Worm (Caenorhabditis elegans) whole organism, late embryonic: ENCODE results near the gene bed-3.

Source experiments
- C08G9.2 ChIP-seq: sonication (generic microtip); optimal IDR thresholded peaks from 2 replicates; lab custom pipeline; 2016; ENCODE audit warnings: mild to moderate bottlenecking, missing genetic modification characterization, moderate library complexity, missing compliant biosample characterization
- C38D4.7 ChIP-seq: fragments of 200-800 bp; sonication (Bioruptor generic); optimal IDR thresholded peaks from 2 replicates; lab custom pipeline; 2018; ENCODE audit warnings: mild to moderate bottlenecking, missing genetic modification characterization, moderate library complexity, missing compliant biosample characterization
- K02D7.2 ChIP-seq: sonication (generic microtip); optimal IDR thresholded peaks from 2 replicates; lab custom pipeline; 2017; ENCODE audit warnings: mild to moderate bottlenecking, missing genetic modification characterization, missing compliant biosample characterization
- T23F11.4 ChIP-seq: fragments of 200-800 bp; sonication (Bioruptor generic); optimal IDR thresholded peaks from 2 replicates; lab custom pipeline; 2018; ENCODE audit warnings: mild to moderate bottlenecking, missing genetic modification characterization, missing compliant biosample characterization
- Y22D7AL.16 ChIP-seq: sonication (generic microtip); optimal IDR thresholded peaks from 2 replicates; lab custom pipeline; 2016; ENCODE audit warnings: missing genetic modification characterization, missing compliant biosample characterization
- ama-1 ChIP-seq: fragments of 150-350 bp; optimal IDR thresholded peaks from 2 replicates; lab custom pipeline; 2014
- ceh-14 ChIP-seq: sonication (generic microtip); optimal IDR thresholded peaks from 2 replicates; lab custom pipeline; 2016; ENCODE audit warnings: missing genotype, missing genetic modification characterization, missing compliant biosample characterization
- ceh-18 ChIP-seq: sonication (generic microtip); optimal IDR thresholded peaks from 2 replicates; lab custom pipeline; 2016; ENCODE audit warnings: missing genetic modification characterization, missing compliant biosample characterization
- ceh-19 ChIP-seq: fragments of 200-800 bp; sonication (Bioruptor generic); optimal IDR thresholded peaks from 2 replicates; lab custom pipeline; 2018; ENCODE audit warnings: mild to moderate bottlenecking, missing genetic modification characterization, missing compliant biosample characterization
- ceh-9 ChIP-seq: sonication (generic microtip); optimal IDR thresholded peaks from 2 replicates; lab custom pipeline; 2016; ENCODE audit warnings: mild to moderate bottlenecking, missing genetic modification characterization, inconsistent platforms, missing compliant biosample characterization
- dmd-4 ChIP-seq: sonication (generic microtip); optimal IDR thresholded peaks from 2 replicates; lab custom pipeline; 2016; ENCODE audit warnings: borderline replicate concordance, missing genetic modification characterization, missing compliant biosample characterization
- dve-1 ChIP-seq: sonication (generic microtip); optimal IDR thresholded peaks from 2 replicates; lab custom pipeline; 2017; ENCODE audit warnings: antibody characterized with exemption, mild to moderate bottlenecking, missing genetic modification characterization, missing compliant biosample characterization
- eyg-1 ChIP-seq: sonication (generic microtip); optimal IDR thresholded peaks from 2 replicates; lab custom pipeline; 2016; ENCODE audit warnings: missing genotype, missing genetic modification characterization, missing compliant biosample characterization
- hlh-13 ChIP-seq: fragments of 200-800 bp; sonication (Bioruptor generic); optimal IDR thresholded peaks from 2 replicates; lab custom pipeline; 2018; ENCODE audit warnings: mild to moderate bottlenecking, missing genetic modification characterization, missing compliant biosample characterization
- hlh-8 ChIP-seq: sonication (generic microtip); optimal IDR thresholded peaks from 2 replicates; lab custom pipeline; 2016; ENCODE audit warnings: missing genotype, missing genetic modification characterization, missing compliant biosample characterization
- lim-6 ChIP-seq: sonication (generic microtip); optimal IDR thresholded peaks from 2 replicates; lab custom pipeline; 2016; ENCODE audit warnings: missing genetic modification characterization, missing compliant biosample characterization
- lin-11 ChIP-seq: fragments of 200-800 bp; sonication (Bioruptor generic); optimal IDR thresholded peaks from 2 replicates; lab custom pipeline; 2018; ENCODE audit warnings: mild to moderate bottlenecking, missing genetic modification characterization, missing compliant biosample characterization
- madf-2 ChIP-seq: sonication (generic microtip); optimal IDR thresholded peaks from 2 replicates; lab custom pipeline; 2017; ENCODE audit warnings: missing genetic modification characterization, missing compliant biosample characterization
- nfya-1 ChIP-seq: sonication (generic microtip); optimal IDR thresholded peaks from 2 replicates; lab custom pipeline; 2017; ENCODE audit warnings: missing genetic modification characterization, mild to moderate bottlenecking, missing compliant biosample characterization, antibody characterized with exemption, moderate library complexity
- npax-4 ChIP-seq: sonication (generic microtip); optimal IDR thresholded peaks from 2 replicates; lab custom pipeline; 2016; ENCODE audit warnings: missing genetic modification characterization, missing compliant biosample characterization
- pag-3 ChIP-seq: sonication (generic microtip); optimal IDR thresholded peaks from 2 replicates; lab custom pipeline; 2016; ENCODE audit warnings: missing compliant biosample characterization, missing genetic modification characterization, borderline replicate concordance
- pat-9 ChIP-seq: fragments of 200-800 bp; sonication (Bioruptor generic); optimal IDR thresholded peaks from 2 replicates; lab custom pipeline; 2018; ENCODE audit warnings: mild to moderate bottlenecking, missing genetic modification characterization, moderate library complexity, missing compliant biosample characterization
- pax-1 ChIP-seq: fragments of 150-350 bp; optimal IDR thresholded peaks from 2 replicates; lab custom pipeline; 2014; ENCODE audit warnings: missing biosample characterization, missing genetic modification characterization
- pha-4 ChIP-seq: fragments of 150-350 bp; optimal IDR thresholded peaks from 2 replicates; lab custom pipeline; 2018; ENCODE audit warnings: missing biosample characterization, missing genetic modification reagents, missing genetic modification characterization
- pros-1 ChIP-seq: fragments of 150-350 bp; optimal IDR thresholded peaks from 2 replicates; lab custom pipeline; 2014; ENCODE audit warnings: missing biosample characterization, missing genetic modification reagents, missing genetic modification characterization
- rnt-1 ChIP-seq: sonication (generic microtip); optimal IDR thresholded peaks from 2 replicates; lab custom pipeline; 2016; ENCODE audit warnings: missing genetic modification characterization, missing compliant biosample characterization
- sox-2 ChIP-seq: fragments of 200-800 bp; sonication (Bioruptor generic); IDR thresholded peaks from 2 replicates; pipeline ENCODE4 v1.3.6; 2022; ENCODE audit warnings: missing genetic modification reagents, missing genetic modification characterization, missing compliant biosample characterization
- tbx-7 ChIP-seq: sonication (generic microtip); optimal IDR thresholded peaks from 2 replicates; lab custom pipeline; 2016; ENCODE audit warnings: missing genotype, missing genetic modification characterization, missing compliant biosample characterization
- ttx-3 ChIP-seq: sonication (generic microtip); optimal IDR thresholded peaks from 2 replicates; lab custom pipeline; 2016; ENCODE audit warnings: missing genetic modification reagents, missing genetic modification characterization, missing compliant biosample characterization
- unc-42 ChIP-seq: sonication (generic microtip); optimal IDR thresholded peaks from 2 replicates; lab custom pipeline; 2016; ENCODE audit warnings: missing genotype, missing genetic modification characterization, missing compliant biosample characterization
- unc-55 ChIP-seq: sonication (generic microtip); optimal IDR thresholded peaks from 2 replicates; lab custom pipeline; 2017; ENCODE audit warnings: missing biosample characterization, missing genetic modification reagents, missing genetic modification characterization
- unc-86 ChIP-seq: sonication (generic microtip); optimal IDR thresholded peaks from 2 replicates; lab custom pipeline; 2016; ENCODE audit warnings: missing genetic modification characterization, missing compliant biosample characterization
- ztf-16 ChIP-seq: sonication (generic microtip); optimal IDR thresholded peaks from 2 replicates; lab custom pipeline; 2017; ENCODE audit warnings: missing genetic modification characterization, missing compliant biosample characterization

The bed-3 gene

DNA sequence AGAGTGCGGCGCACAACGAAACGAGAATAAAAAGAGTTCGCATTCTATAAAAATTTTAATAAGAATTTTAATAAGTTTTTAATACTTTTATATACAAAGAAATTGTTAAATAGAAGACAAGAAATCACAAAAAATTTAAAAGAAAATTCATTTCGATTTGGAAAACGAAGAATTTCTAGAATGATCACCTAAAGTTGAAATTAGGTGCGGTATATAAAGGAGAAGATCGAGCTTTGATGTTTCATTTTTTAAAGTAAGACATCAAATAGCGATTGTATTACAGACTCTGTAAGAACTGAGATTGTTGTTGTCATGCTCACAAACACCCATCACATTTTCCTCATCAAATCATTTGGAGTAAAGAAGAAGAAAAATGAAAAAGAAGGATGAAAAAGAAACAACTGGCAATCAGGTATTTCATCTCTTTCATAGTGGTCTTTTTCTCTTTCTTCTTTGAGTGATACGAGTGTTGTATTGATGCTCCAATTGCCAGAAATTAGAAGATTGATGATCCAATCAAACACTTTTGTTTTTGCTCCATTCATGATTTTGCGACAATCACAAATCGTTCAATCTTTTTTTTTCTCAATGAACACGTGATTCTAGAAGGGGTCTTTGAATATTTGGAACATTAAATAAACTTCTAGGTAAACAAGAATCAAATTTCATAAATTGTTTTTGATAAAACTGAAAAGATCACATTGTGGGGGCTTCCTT lies 12.0 kb downstream of the bed-3 start, which contains the start of gene dur-1:
Gene dur-1, minus strand, starts transcription at position 51 of the 717 bp plus-strand sequence.
- TF ChIP-seq K02D7.2 (tag; lab: Kevin White, UChicago): no peak
- TF ChIP-seq nfya-1: peak; percentile 4
- no peak for TF ChIP-seq eyg-1 (tag; lab: Kevin White, UChicago)
- TF ChIP-seq unc-55 (GFP tag; lab: Kevin White, UChicago): peak; percentile 41
- TF ChIP-seq rnt-1: peak; percentile 8
- peak; percentile 53 for TF ChIP-seq ceh-18 (tag; lab: Kevin White, UChicago)
- TF ChIP-seq T23F11.4 (GFP tag; lab: Kevin White, UChicago): no peak
- TF ChIP-seq C08G9.2 (tag; lab: Kevin White, UChicago): no peak

- TF ChIP-seq unc-42 (tag; lab: Kevin White, UChicago) (peak; percentile 74), tbx-7 (no peak), ceh-14 (tag; lab: Kevin White, UChicago) (peak; percentile 21)
- TF ChIP-seq, all 69 proteins: peak for 2
These were observed 15.7 kb downstream of the bed-3 start, which contains the start of the genes trmt-10A and F25H8.2 for ce11 chrIV:9932055-9932454. TSS of gene trmt-10A (minus strand) at chrIV:9932213. TSS of gene F25H8.2 (plus strand) at chrIV:9932235.

ce11 chrIV:9933580-9933979 lies 17.3 kb downstream of the bed-3 start, which contains the start of gene spe-29:
TSS of gene spe-29 (plus strand) at chrIV:9933880.
- TF ChIP-seq dve-1 (tag; lab: Kevin White, UChicago): no peak
- TF ChIP-seq ztf-16 (tag; lab: Kevin White, UChicago): no peak
- TF ChIP-seq rnt-1: no peak
- no peak for TF ChIP-seq ceh-14 (tag; lab: Kevin White, UChicago)
- TF ChIP-seq, all 69 proteins: peak for 0

DNA sequence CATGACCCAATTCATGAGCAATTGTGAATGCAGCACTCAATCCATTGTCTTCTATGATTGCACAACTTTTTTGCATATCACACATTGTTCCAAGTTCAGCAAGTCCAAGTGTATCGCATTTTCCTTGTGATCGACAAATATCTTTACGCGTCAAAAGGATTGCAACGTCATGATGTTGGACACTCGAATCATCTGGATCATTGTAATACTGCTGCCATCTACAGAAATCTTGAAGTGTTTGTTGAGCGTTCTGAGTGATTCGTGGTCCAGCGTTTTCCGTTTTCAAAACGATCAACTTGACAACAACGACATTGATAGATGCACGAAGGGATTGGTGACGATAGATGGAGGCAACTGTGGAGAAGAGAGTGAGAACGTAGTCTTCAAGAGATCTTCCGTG lies 26.9 kb downstream of the bed-3 start:
- TF ChIP-seq unc-42 (tag; lab: Kevin White, UChicago) (no peak), hlh-8 (tag; lab: Kevin White, UChicago) (no peak)

ce11 chrIV:9944279-9944678 lies 28.0 kb downstream of the bed-3 start:
- TF ChIP-seq ceh-19 (GFP tag; lab: Kevin White, UChicago) (no peak), dmd-4 (tag; lab: Kevin White, UChicago) (no peak), unc-86 (no peak), lim-6 (tag; lab: Kevin White, UChicago) (no peak), pros-1 (tag; lab: Kevin White, UChicago) (no peak), ama-1 (lab: Kevin White, UChicago) (no peak), pha-4 (no peak), ceh-18 (tag; lab: Kevin White, UChicago) (no peak), Y22D7AL.16 (tag; lab: Kevin White, UChicago) (no peak), lin-11 (no peak), ttx-3 (tag; lab: Kevin White, UChicago) (no peak), sox-2 (GFP tag; lab: Robert Waterston, UW) (no peak), pax-1 (tag; lab: Kevin White, UChicago) (no peak), npax-4 (tag; lab: Kevin White, UChicago) (no peak), madf-2 (no peak), C38D4.7 (GFP tag; lab: Kevin White, UChicago) (no peak), ceh-9 (tag; lab: Kevin White, UChicago) (no peak), pat-9 (tag; lab: Kevin White, UChicago) (no peak), pag-3 (no peak), hlh-13 (GFP tag; lab: Kevin White, UChicago) (no peak)
